Fruit fly (Drosophila melanogaster): ENCODE measurements around the gene CG1523.

Gene CG1523

DNA sequence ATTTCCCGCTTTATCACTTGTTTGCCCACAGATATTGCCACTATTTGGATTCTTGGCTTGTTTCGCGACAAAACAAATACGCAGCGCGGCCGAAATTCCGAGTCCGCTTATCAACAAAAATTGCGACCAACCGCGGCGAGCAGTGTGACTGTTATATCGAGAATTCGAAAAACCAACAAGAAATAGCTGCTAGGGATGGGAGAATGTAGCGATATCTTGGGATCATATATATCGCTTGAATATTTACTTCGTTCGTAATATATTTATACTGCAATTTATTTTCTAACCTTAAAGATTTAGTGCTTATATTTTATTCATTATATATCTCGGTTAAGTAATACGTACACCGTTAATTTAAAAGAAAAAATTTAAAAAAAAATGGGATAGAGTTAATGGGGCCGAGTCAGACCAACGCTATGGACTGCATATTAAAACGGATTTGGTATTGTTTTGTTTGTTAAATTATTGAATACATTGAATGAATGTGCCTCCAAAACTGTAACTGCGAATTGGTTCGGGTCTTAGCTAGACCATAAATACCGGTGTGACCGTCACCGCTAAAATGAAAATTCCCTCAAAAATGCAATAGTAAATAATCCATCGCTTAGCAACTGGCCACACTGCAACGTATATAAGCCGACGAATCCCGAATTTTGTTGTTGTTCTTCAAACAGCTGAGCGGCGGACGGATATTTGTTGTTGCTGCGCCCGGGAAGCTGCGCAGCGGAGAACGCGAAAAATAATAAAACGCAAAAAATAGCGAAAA, 25.3 kb upstream of the CG1523 start, which contains the start of the genes Apc and spg (continued):
- TF ChIP-seq CG31365 (tag; optimal IDR thresholded peaks at IDR 0.05) (peak; percentile 64), CG4617 (GFP tag; optimal IDR thresholded peaks at IDR 0.05; ENCODE audit: borderline replicate concordance) (peak; percentile 6), PHDP (tag; optimal IDR thresholded peaks at IDR 0.05) (peak; percentile 53), CG11504 (tag; optimal IDR thresholded peaks at IDR 0.05) (peak; percentile 40), CG10959 (GFP tag; IDR thresholded peaks at IDR 0.05) (peak; percentile 45; the same call in 1 of the 2 replicates), Hand (GFP tag; optimal IDR thresholded peaks at IDR 0.05) (peak; percentile 40), danr (GFP tag; IDR thresholded peaks at IDR 0.05) (no peak), rib (GFP tag; IDR thresholded peaks at IDR 0.05) (peak; percentile 78), row (GFP tag; IDR thresholded peaks at IDR 0.05) (peak; percentile 82), Dfd (GFP tag; optimal IDR thresholded peaks at IDR 0.05) (no peak), sug (tag; optimal IDR thresholded peaks at IDR 0.05) (peak; percentile 93), ranshi (GFP tag; IDR thresholded peaks at IDR 0.05) (peak; percentile 50; the same call in 1 of the 2 replicates), lab (GFP tag; optimal IDR thresholded peaks at IDR 0.05) (peak; percentile 66), HmgZ (tag; optimal IDR thresholded peaks at IDR 0.05) (peak; percentile 38), CG15011 (GFP tag; optimal IDR thresholded peaks at IDR 0.05) (peak; percentile 8), CG11696 (GFP tag; IDR thresholded peaks at IDR 0.05) (no peak), cad (GFP tag; optimal IDR thresholded peaks at IDR 0.05) (peak; percentile 76), CG12155 (GFP tag; optimal IDR thresholded peaks at IDR 0.05) (peak; percentile 47), H2.0 (GFP tag; IDR thresholded peaks at IDR 0.05) (no peak), mam (GFP tag; optimal IDR thresholded peaks at IDR 0.05) (no peak), CG4282 (GFP tag; optimal IDR thresholded peaks at IDR 0.05) (no peak), Bgb (GFP tag; IDR thresholded peaks at IDR 0.05; ENCODE audit: partially characterized antibody) (peak; percentile 65), pnt (GFP tag; optimal IDR thresholded peaks at IDR 0.05) (no peak), Sry-δ (GFP tag; optimal IDR thresholded peaks at IDR 0.05) (peak; percentile 84), Drgx (GFP tag; IDR thresholded peaks at IDR 0.05) (0 out of 2 replicates have a peak, but pooled peaks have one; percentile 61), CG9727 (GFP tag; optimal IDR thresholded peaks at IDR 0.05) (peak; percentile 20), crol (GFP tag; IDR thresholded peaks at IDR 0.05) (0 out of 2 replicates have a peak, but pooled peaks have one; percentile 27), CG1792 (GFP tag; optimal IDR thresholded peaks at IDR 0.05) (peak; percentile 58), ken (GFP tag; IDR thresholded peaks at IDR 0.05) (peak; percentile 26; the same call in 1 of the 3 replicates), eve (GFP tag; optimal IDR thresholded peaks at IDR 0.05) (no peak), CG8478 (optimal IDR thresholded peaks at IDR 0.05) (no peak), Dll (GFP tag; IDR thresholded peaks at IDR 0.05; ENCODE audit: partially characterized antibody) (peak; percentile 93), CG16815 (GFP tag; optimal IDR thresholded peaks at IDR 0.05) (peak; percentile 1), Nf-YA (GFP tag; IDR thresholded peaks at IDR 0.05) (0 out of 2 replicates have a peak, but pooled peaks have one; percentile 19), ase (GFP tag; IDR thresholded peaks at IDR 0.05) (no peak), H15 (GFP tag; IDR thresholded peaks at IDR 0.05) (no peak), salm (tag; optimal IDR thresholded peaks at IDR 0.05) (peak; percentile 57), CG13894 (tag; optimal IDR thresholded peaks at IDR 0.05) (peak; percentile 33), bcd (GFP tag; optimal IDR thresholded peaks at IDR 0.05) (peak; percentile 7), CG2889 (GFP tag; IDR thresholded peaks at IDR 0.05) (no peak), CG8281 (tag; optimal IDR thresholded peaks at IDR 0.05) (no peak), Ravus (GFP tag; IDR thresholded peaks at IDR 0.05) (no peak), Atf3 (GFP tag; optimal IDR thresholded peaks at IDR 0.05) (peak; percentile 4), CG3065 (GFP tag; optimal IDR thresholded peaks at IDR 0.05) (no peak), pum (GFP tag; optimal IDR thresholded peaks at IDR 0.05) (no peak), Rx (GFP tag; IDR thresholded peaks at IDR 0.05) (peak; percentile 25; the same call in 1 of the 2 replicates), CG17829 (tag; optimal IDR thresholded peaks at IDR 0.05) (peak; percentile 61), Sox102F (GFP tag; optimal IDR thresholded peaks at IDR 0.05) (peak; percentile 17), croc (GFP tag; conservative IDR thresholded peaks at IDR 0.05) (no peak), gcm2 (GFP tag; optimal IDR thresholded peaks at IDR 0.05) (peak; percentile 17)
